Fruit fly (Drosophila melanogaster) whole organism, embryonic: Measurements from ENCODE around the gene CG13675.

ENCODE experiments used
- Ada2b ChIP-seq: fragments of 200-800 bp; sonication (Bioruptor generic); IDR thresholded peaks from 2 replicates; pipeline ENCODE4 v1.3.6; 2022; ENCODE audit warnings: missing biosample characterization, missing genetic modification characterization
- Atf3 ChIP-seq: fragments of 200-800 bp; sonication (Bioruptor generic); optimal IDR thresholded peaks from 3 replicates; lab custom pipeline; 2016; ENCODE audit warnings: missing biosample characterization, missing genetic modification characterization
- BtbVII ChIP-seq: fragments of 200-800 bp; sonication (Bioruptor generic); optimal IDR thresholded peaks from 3 replicates; lab custom pipeline; 2017; ENCODE audit warnings: missing biosample characterization, mild to moderate bottlenecking, missing genetic modification characterization
- CG10267 ChIP-seq: fragments of 200-800 bp; sonication (Bioruptor generic); optimal IDR thresholded peaks from 2 replicates; lab custom pipeline; 2018; ENCODE audit warnings: missing biosample characterization, mild to moderate bottlenecking, missing genetic modification characterization, moderate library complexity
- CG10462 ChIP-seq: fragments of 200-800 bp; sonication (Bioruptor generic); optimal IDR thresholded peaks from 2 replicates; lab custom pipeline; 2016; ENCODE audit warnings: missing biosample characterization, missing genetic modification characterization
- CG13624 ChIP-seq: fragments of 200-800 bp; sonication (Bioruptor generic); optimal IDR thresholded peaks from 2 replicates; lab custom pipeline; 2016; ENCODE audit warnings: missing biosample characterization, missing genetic modification characterization
- CG15514 ChIP-seq: fragments of 200-800 bp; sonication (Bioruptor generic); optimal IDR thresholded peaks from 3 replicates; lab custom pipeline; 2017; ENCODE audit warnings: missing biosample characterization, missing genetic modification characterization, mild to moderate bottlenecking, moderate library complexity, missing genetic modification reagents
- CG17385 ChIP-seq: fragments of 200-800 bp; sonication (Bioruptor generic); optimal IDR thresholded peaks from 3 replicates; lab custom pipeline; 2018; ENCODE audit warnings: missing biosample characterization, mild to moderate bottlenecking, missing genetic modification characterization
- CG17568 ChIP-seq: fragments of 200-800 bp; sonication (Bioruptor generic); optimal IDR thresholded peaks from 2 replicates; lab custom pipeline; 2018; ENCODE audit warnings: missing biosample characterization, mild to moderate bottlenecking, missing genetic modification characterization, moderate library complexity
- CG1792 ChIP-seq: fragments of 200-800 bp; sonication (Bioruptor generic); optimal IDR thresholded peaks from 2 replicates; lab custom pipeline; 2016; ENCODE audit warnings: missing biosample characterization, missing genetic modification characterization
- CG2712 ChIP-seq: fragments of 200-800 bp; optimal IDR thresholded peaks from 3 replicates; lab custom pipeline; 2019; ENCODE audit warnings: missing biosample characterization, mild to moderate bottlenecking, missing genetic modification characterization, moderate library complexity
- CG4617 ChIP-seq: fragments of 200-800 bp; sonication (Bioruptor generic); optimal IDR thresholded peaks from 3 replicates; lab custom pipeline; 2016; ENCODE audit warnings: missing biosample characterization, missing genetic modification characterization, borderline replicate concordance
- CG4820 ChIP-seq: fragments of 200-800 bp; sonication (Bioruptor generic); optimal IDR thresholded peaks from 3 replicates; lab custom pipeline; 2016; ENCODE audit warnings: missing biosample characterization, missing genetic modification characterization
- CG5245 ChIP-seq: fragments of 200-800 bp; sonication (Bioruptor generic); optimal IDR thresholded peaks from 3 replicates; lab custom pipeline; 2016; ENCODE audit warnings: missing biosample characterization, missing genetic modification characterization
- CG6791 ChIP-seq: fragments of 200-800 bp; sonication (Bioruptor generic); IDR thresholded peaks from 3 replicates; pipeline ENCODE4 v1.3.6; 2022; ENCODE audit warnings: missing biosample characterization, missing genetic modification characterization; ENCODE audit not compliant: partially characterized antibody
- CG7556 ChIP-seq: fragments of 200-800 bp; sonication (Bioruptor generic); optimal IDR thresholded peaks from 2 replicates; lab custom pipeline; 2017; ENCODE audit warnings: missing biosample characterization, mild to moderate bottlenecking, missing genetic modification characterization
- CG7987 ChIP-seq: fragments of 200-800 bp; sonication (Bioruptor generic); optimal IDR thresholded peaks from 2 replicates; lab custom pipeline; 2018; ENCODE audit warnings: missing biosample characterization, mild to moderate bottlenecking, missing genetic modification characterization, moderate library complexity
- CG8359 ChIP-seq: fragments of 200-800 bp; sonication (Bioruptor generic); optimal IDR thresholded peaks from 2 replicates; lab custom pipeline; 2017; ENCODE audit warnings: missing biosample characterization, mild to moderate bottlenecking, missing genetic modification characterization, borderline replicate concordance
- CG8765 ChIP-seq: fragments of 200-800 bp; sonication (Bioruptor generic); IDR thresholded peaks from 2 replicates; pipeline ENCODE4 v1.3.6; 2022; ENCODE audit warnings: missing biosample characterization, missing genetic modification characterization
- CTCF ChIP-seq: fragments of 200-800 bp; sonication (Bioruptor generic); optimal IDR thresholded peaks from 2 replicates; lab custom pipeline; 2017; ENCODE audit warnings: missing biosample characterization, mild to moderate bottlenecking, missing genetic modification characterization, moderate library complexity
- D19A ChIP-seq: fragments of 200-800 bp; optimal IDR thresholded peaks from 3 replicates; lab custom pipeline; 2019; ENCODE audit warnings: missing biosample characterization, mild to moderate bottlenecking, missing genetic modification characterization, moderate library complexity
- Dip2 ChIP-seq: fragments of 200-800 bp; sonication (Bioruptor generic); IDR thresholded peaks from 2 replicates; pipeline ENCODE4 v1.3.6; 2022; ENCODE audit warnings: missing biosample characterization, missing genetic modification characterization
- Drgx ChIP-seq: fragments of 200-800 bp; sonication (Bioruptor generic); IDR thresholded peaks from 2 replicates; pipeline ENCODE4 v1.3.6; 2022; ENCODE audit warnings: missing biosample characterization, missing genetic modification characterization
- E2f2 ChIP-seq: fragments of 200-800 bp; sonication (Bioruptor generic); IDR thresholded peaks from 2 replicates; pipeline ENCODE4 v1.3.6; 2022; ENCODE audit warnings: missing biosample characterization, missing genetic modification characterization
- Fer1 ChIP-seq: fragments of 200-800 bp; sonication (Bioruptor generic); optimal IDR thresholded peaks from 2 replicates; lab custom pipeline; 2017; ENCODE audit warnings: missing biosample characterization, mild to moderate bottlenecking, missing genetic modification characterization
- Fer2 ChIP-seq: fragments of 200-800 bp; sonication (Bioruptor generic); optimal IDR thresholded peaks from 2 replicates; lab custom pipeline; 2018; ENCODE audit warnings: missing biosample characterization, mild to moderate bottlenecking, missing genetic modification characterization, moderate library complexity
- Gug ChIP-seq: fragments of 200-800 bp; sonication (Bioruptor generic); IDR thresholded peaks from 4 replicates; pipeline ENCODE4 v1.3.6; 2022; ENCODE audit warnings: missing biosample characterization, missing genetic modification characterization
- HHEX ChIP-seq: fragments of 200-800 bp; sonication (Bioruptor generic); optimal IDR thresholded peaks from 3 replicates; lab custom pipeline; 2017; ENCODE audit warnings: missing biosample characterization, mild to moderate bottlenecking, missing genetic modification characterization, missing genetic modification reagents
- HmgZ ChIP-seq: fragments of 200-800 bp; sonication (Bioruptor generic); optimal IDR thresholded peaks from 2 replicates; lab custom pipeline; 2018; ENCODE audit warnings: missing biosample characterization, mild to moderate bottlenecking, missing genetic modification characterization
- Jarid2 ChIP-seq: fragments of 200-800 bp; sonication (Bioruptor generic); optimal IDR thresholded peaks from 3 replicates; lab custom pipeline; 2017; ENCODE audit warnings: mild to moderate bottlenecking, missing biosample characterization, missing genetic modification reagents, missing genetic modification characterization
- Lhr ChIP-seq: fragments of 200-800 bp; sonication (Bioruptor generic); optimal IDR thresholded peaks from 3 replicates; lab custom pipeline; 2017; ENCODE audit warnings: mild to moderate bottlenecking, missing biosample characterization, missing genetic modification reagents, missing genetic modification characterization
- MTF-1 ChIP-seq: fragments of 200-800 bp; sonication (Bioruptor generic); optimal IDR thresholded peaks from 2 replicates; lab custom pipeline; 2018; ENCODE audit warnings: missing biosample characterization, mild to moderate bottlenecking, missing genetic modification characterization, borderline replicate concordance
- NfI ChIP-seq: fragments of 200-800 bp; sonication (Bioruptor generic); optimal IDR thresholded peaks from 3 replicates; lab custom pipeline; 2018; ENCODE audit warnings: missing biosample characterization, mild to moderate bottlenecking, missing genetic modification characterization, moderate library complexity
- Pdp1 ChIP-seq, 2 experiments: fragments of 200-800 bp; sonication (Bioruptor generic); optimal IDR thresholded peaks; 3 replicates each; lab custom pipeline; 2016; ENCODE audit warnings: missing biosample characterization in 2 of 2, missing genetic modification characterization in 2 of 2, mild to moderate bottlenecking in 1 of 2, moderate library complexity in 1 of 2
- Scr ChIP-seq: fragments of 200-800 bp; sonication (Bioruptor generic); IDR thresholded peaks from 2 replicates; pipeline ENCODE4 v1.3.6; 2022; ENCODE audit warnings: missing biosample characterization, missing genetic modification characterization; ENCODE audit not compliant: partially characterized antibody
- abd-A ChIP-seq: fragments of 200-800 bp; sonication (Bioruptor generic); optimal IDR thresholded peaks from 3 replicates; lab custom pipeline; 2019; ENCODE audit warnings: missing biosample characterization, mild to moderate bottlenecking, missing genetic modification characterization, moderate library complexity
- amos ChIP-seq: fragments of 200-800 bp; sonication (Bioruptor generic); IDR thresholded peaks from 2 replicates; pipeline ENCODE4 v1.3.6; 2022; ENCODE audit warnings: missing biosample characterization, missing genetic modification characterization; ENCODE audit not compliant: partially characterized antibody
- az2 ChIP-seq: fragments of 200-800 bp; sonication (Bioruptor generic); optimal IDR thresholded peaks from 3 replicates; lab custom pipeline; 2016; ENCODE audit warnings: missing biosample characterization, missing genetic modification characterization
- ems ChIP-seq: fragments of 200-800 bp; sonication (Bioruptor generic); optimal IDR thresholded peaks from 3 replicates; lab custom pipeline; 2016; ENCODE audit warnings: missing biosample characterization, missing genetic modification characterization
- fd102C ChIP-seq: fragments of 200-800 bp; sonication (Bioruptor generic); optimal IDR thresholded peaks from 2 replicates; lab custom pipeline; 2018; ENCODE audit warnings: missing biosample characterization, mild to moderate bottlenecking, missing genetic modification characterization, moderate library complexity
- grau ChIP-seq: fragments of 200-800 bp; optimal IDR thresholded peaks from 3 replicates; lab custom pipeline; 2019; ENCODE audit warnings: missing biosample characterization, mild to moderate bottlenecking, missing genetic modification characterization, moderate library complexity
- gsb ChIP-seq: fragments of 200-800 bp; sonication (Bioruptor generic); IDR thresholded peaks from 2 replicates; pipeline ENCODE4 v1.3.6; 2022; ENCODE audit warnings: missing biosample characterization, missing genetic modification characterization
- kay ChIP-seq: fragments of 200-800 bp; sonication (Bioruptor generic); optimal IDR thresholded peaks from 2 replicates; lab custom pipeline; 2016; ENCODE audit warnings: missing biosample characterization, missing genetic modification characterization
- org-1 ChIP-seq: fragments of 200-800 bp; sonication (Bioruptor generic); optimal IDR thresholded peaks from 2 replicates; lab custom pipeline; 2017; ENCODE audit warnings: missing biosample characterization, missing genetic modification characterization
- p53 ChIP-seq: fragments of 200-800 bp; sonication (Bioruptor generic); optimal IDR thresholded peaks from 2 replicates; lab custom pipeline; 2016; ENCODE audit warnings: missing biosample characterization, missing genetic modification characterization
- phol ChIP-seq: fragments of 200-800 bp; sonication (Bioruptor generic); optimal IDR thresholded peaks from 3 replicates; lab custom pipeline; 2018; ENCODE audit warnings: missing biosample characterization, mild to moderate bottlenecking, missing genetic modification characterization, moderate library complexity
- ro ChIP-seq: fragments of 200-800 bp; sonication (Bioruptor generic); IDR thresholded peaks from 2 replicates; pipeline ENCODE4 v1.3.6; 2022; ENCODE audit warnings: missing biosample characterization, missing genetic modification characterization
- slp2 ChIP-seq: fragments of 200-800 bp; sonication (Bioruptor generic); optimal IDR thresholded peaks from 2 replicates; lab custom pipeline; 2016; ENCODE audit warnings: missing biosample characterization, missing genetic modification characterization
- unc-4 ChIP-seq: fragments of 200-800 bp; sonication (Bioruptor generic); IDR thresholded peaks from 2 replicates; pipeline ENCODE4 v1.3.6; 2022; ENCODE audit warnings: missing biosample characterization, missing genetic modification characterization; ENCODE audit not compliant: partially characterized antibody
- zen2 ChIP-seq: fragments of 200-800 bp; sonication (Bioruptor generic); IDR thresholded peaks from 3 replicates; pipeline ENCODE4 v1.3.6; 2022; ENCODE audit warnings: missing biosample characterization, missing genetic modification characterization; ENCODE audit not compliant: partially characterized antibody

Gene CG13675

DNA sequence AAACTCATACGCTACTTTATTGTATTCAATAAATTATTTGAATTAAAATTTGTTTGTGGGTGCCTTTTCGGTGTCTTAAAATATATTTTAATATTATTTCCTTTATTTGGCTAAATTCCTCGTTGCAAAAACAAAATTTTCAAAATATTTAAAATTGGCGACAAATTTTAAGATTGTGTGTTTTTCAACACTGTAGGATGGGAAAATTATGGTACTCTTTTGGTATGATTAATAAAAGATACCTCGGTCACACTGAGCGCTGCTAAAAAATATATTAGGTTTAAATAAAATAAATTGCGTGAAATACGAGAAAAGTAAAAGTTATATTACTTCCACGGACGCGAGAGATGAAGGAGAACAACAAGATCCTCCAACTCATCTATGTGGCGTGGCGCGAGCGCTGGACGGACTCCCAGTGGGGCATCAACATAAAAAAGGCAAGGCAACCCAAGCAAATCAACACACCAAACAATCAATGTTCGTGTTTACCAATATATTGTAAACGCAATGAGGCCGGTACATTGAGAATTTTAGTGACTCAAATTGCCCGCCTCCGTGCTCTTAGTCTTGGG, 25.8 kb upstream of the CG13675 start, which contains the start of gene MED24 (continued):
- TF ChIP-seq ems (GFP tag; lab: Kevin White, UChicago) (no peak), CG4820 (GFP tag; lab: Kevin White, UChicago) (no peak), amos (GFP tag; lab: Robert Waterston, UW) (no peak), Fer1 (GFP tag; lab: Kevin White, UChicago) (peak; percentile 9), CG15514 (peak; percentile 54), CG17568 (GFP tag; lab: Kevin White, UChicago) (no peak), Atf3 (no peak), gsb (GFP tag; lab: Robert Waterston, UW) (no peak), slp2 (GFP tag; lab: Kevin White, UChicago) (no peak), Scr (GFP tag; lab: Robert Waterston, UW) (no peak), kay (GFP tag; lab: Kevin White, UChicago) (no peak), fd102C (GFP tag; lab: Kevin White, UChicago) (no peak), p53 (GFP tag; lab: Kevin White, UChicago) (no peak), CG2712 (tag; lab: Kevin White, UChicago) (no peak), Dip2 (no peak), CG13624 (GFP tag; lab: Kevin White, UChicago) (no peak), CG7987 (GFP tag; lab: Kevin White, UChicago) (no peak), zen2 (GFP tag; lab: Robert Waterston, UW) (no peak), CG6791 (GFP tag; lab: Robert Waterston, UW) (no peak), Lhr (GFP tag; lab: Kevin White, UChicago) (no peak), CG10462 (no peak), HmgZ (tag; lab: Kevin White, UChicago) (no peak), Drgx (GFP tag; lab: Robert Waterston, UW) (no peak), NfI (GFP tag; lab: Kevin White, UChicago) (no peak), CTCF (no peak), CG1792 (no peak), CG10267 (tag; lab: Kevin White, UChicago) (peak; percentile 95), Ada2b (GFP tag; lab: Robert Waterston, UW) (no peak), org-1 (no peak), CG17385 (GFP tag; lab: Kevin White, UChicago) (no peak), CG8765 (GFP tag; lab: Robert Waterston, UW) (no peak), CG7556 (GFP tag; lab: Kevin White, UChicago) (no peak), Pdp1 (GFP tag; optimal IDR thresholded peaks at IDR 0.05; lab: Kevin White, UChicago) (no peak), ro (no peak), abd-A (tag; lab: Kevin White, UChicago) (no peak), phol (tag; lab: Kevin White, UChicago) (peak; percentile 27), Jarid2 (GFP tag; lab: Kevin White, UChicago) (no peak), D19A (tag; lab: Kevin White, UChicago) (no peak), az2 (no peak), grau (tag; lab: Kevin White, UChicago) (peak; percentile 9), E2f2 (GFP tag; lab: Robert Waterston, UW) (peak; percentile 84), MTF-1 (GFP tag; lab: Kevin White, UChicago) (no peak), Fer2 (tag; lab: Kevin White, UChicago) (no peak), HHEX (GFP tag; lab: Kevin White, UChicago) (no peak), BtbVII (no peak), unc-4 (GFP tag; lab: Robert Waterston, UW) (no peak), CG5245 (GFP tag; lab: Kevin White, UChicago) (no peak), Gug (GFP tag; lab: Robert Waterston, UW) (no peak), CG8359 (GFP tag; lab: Kevin White, UChicago) (no peak), CG4617 (GFP tag; lab: Kevin White, UChicago) (peak; percentile 82)
